Fruit fly (Drosophila melanogaster) whole organism, adult: ENCODE data around the gene Mps1.

Experiments
- CG1620 ChIP-seq: fragments of 200-800 bp; sonication (Bioruptor generic); optimal IDR thresholded peaks from 2 replicates; lab custom pipeline; 2016; ENCODE audit warnings: missing biosample characterization, missing genetic modification characterization
- CG7045 ChIP-seq: fragments of 200-800 bp; sonication (Bioruptor generic); optimal IDR thresholded peaks from 2 replicates; lab custom pipeline; 2017; ENCODE audit warnings: missing biosample characterization, mild to moderate bottlenecking, missing genetic modification characterization
- CG7101 ChIP-seq: fragments of 200-800 bp; sonication (Bioruptor generic); optimal IDR thresholded peaks from 2 replicates; lab custom pipeline; 2018; ENCODE audit warnings: missing biosample characterization, mild to moderate bottlenecking, missing genetic modification characterization, moderate library complexity
- Clk ChIP-seq: fragments of 200-800 bp; sonication (Bioruptor generic); optimal IDR thresholded peaks from 2 replicates; lab custom pipeline; 2017; ENCODE audit warnings: missing biosample characterization, missing genetic modification characterization
- Hr96 ChIP-seq: fragments of 200-800 bp; sonication (Bioruptor generic); optimal IDR thresholded peaks from 2 replicates; lab custom pipeline; 2016; ENCODE audit warnings: missing biosample characterization, missing genetic modification characterization
- Mnt ChIP-seq: fragments of 200-800 bp; sonication (Bioruptor generic); optimal IDR thresholded peaks from 2 replicates; lab custom pipeline; 2016; ENCODE audit warnings: missing biosample characterization, mild to moderate bottlenecking, missing genetic modification characterization
- cic ChIP-seq: fragments of 200-800 bp; sonication (Bioruptor generic); optimal IDR thresholded peaks from 2 replicates; lab custom pipeline; 2017; ENCODE audit warnings: missing biosample characterization, mild to moderate bottlenecking, missing genetic modification characterization, moderate library complexity
- cnc ChIP-seq, 2 experiments: fragments of >200 bp; optimal IDR thresholded peaks; 2 replicates each; lab custom pipeline; 2017
- kay ChIP-seq: fragments of 200-800 bp; sonication (Bioruptor generic); peaks from one replicate; lab custom pipeline; 2016; ENCODE audit warnings: missing biosample characterization, missing genetic modification characterization, borderline replicate concordance
- ovo ChIP-seq: fragments of 200-800 bp; sonication (Bioruptor generic); optimal IDR thresholded peaks from 2 replicates; lab custom pipeline; 2016; ENCODE audit warnings: missing biosample characterization, missing genetic modification characterization

- TF ChIP-seq cnc (optimal IDR thresholded peaks at IDR 0.05; lab: Kevin White, UChicago) (no peak), CG1620 (no peak), CG7045 (no peak), Clk (GFP tag; lab: Kevin White, UChicago) (no peak), Hr96 (GFP tag; lab: Kevin White, UChicago) (no peak), Mnt (GFP tag; lab: Kevin White, UChicago) (no peak), kay (GFP tag; lab: Kevin White, UChicago) (no peak), cic (GFP tag; lab: Kevin White, UChicago) (no peak), CG7101 (tag; lab: Kevin White, UChicago) (no peak), ovo (GFP tag; lab: Kevin White, UChicago) (no peak)
These were observed 40.5 kb downstream of the Mps1 start for dm6 chr3R:17711646-17711975.
